Fruit fly (Drosophila melanogaster) whole organism, embryonic: Measurements from ENCODE around the gene CG31898.

Source experiments
- CG10274 ChIP-seq: fragments of 200-800 bp; sonication (Bioruptor generic); optimal IDR thresholded peaks from 3 replicates; lab custom pipeline; 2017; ENCODE audit warnings: missing biosample characterization, mild to moderate bottlenecking, missing genetic modification characterization
- CG10543 ChIP-seq: fragments of 200-800 bp; sonication (Bioruptor generic); optimal IDR thresholded peaks from 3 replicates; lab custom pipeline; 2017; ENCODE audit warnings: missing biosample characterization, mild to moderate bottlenecking, missing genetic modification characterization, moderate library complexity
- CG11723 ChIP-seq: fragments of 200-800 bp; sonication (Bioruptor generic); optimal IDR thresholded peaks from 2 replicates; lab custom pipeline; 2017; ENCODE audit warnings: missing biosample characterization, mild to moderate bottlenecking, missing genetic modification characterization
- CG13775 ChIP-seq: fragments of 200-800 bp; sonication (Bioruptor generic); optimal IDR thresholded peaks from 3 replicates; lab custom pipeline; 2017; ENCODE audit warnings: missing biosample characterization, mild to moderate bottlenecking, missing genetic modification characterization
- CG14014 ChIP-seq: fragments of 200-800 bp; sonication (Bioruptor generic); IDR thresholded peaks from 2 replicates; pipeline ENCODE4 v1.3.6; 2022; ENCODE audit warnings: missing biosample characterization, missing genetic modification characterization
- CG16779 ChIP-seq: fragments of 200-800 bp; sonication (Bioruptor generic); IDR thresholded peaks from 2 replicates; pipeline ENCODE4 v1.3.6; 2022; ENCODE audit warnings: missing biosample characterization, missing genetic modification characterization
- CG17568 ChIP-seq: fragments of 200-800 bp; sonication (Bioruptor generic); optimal IDR thresholded peaks from 2 replicates; lab custom pipeline; 2018; ENCODE audit warnings: missing biosample characterization, mild to moderate bottlenecking, missing genetic modification characterization, moderate library complexity
- CG18262 ChIP-seq: fragments of 200-800 bp; optimal IDR thresholded peaks from 3 replicates; lab custom pipeline; 2019; ENCODE audit warnings: missing biosample characterization, mild to moderate bottlenecking, missing genetic modification characterization, moderate library complexity
- CG30431 ChIP-seq: fragments of 200-800 bp; sonication (Bioruptor generic); optimal IDR thresholded peaks from 2 replicates; lab custom pipeline; 2017; ENCODE audit warnings: missing biosample characterization, missing genetic modification characterization
- CG32772 ChIP-seq: fragments of 200-800 bp; sonication (Bioruptor generic); IDR thresholded peaks from 2 replicates; pipeline ENCODE4 v1.3.6; 2022; ENCODE audit warnings: missing biosample characterization, missing genetic modification characterization
- CG3407 ChIP-seq: fragments of 200-800 bp; sonication (Bioruptor generic); optimal IDR thresholded peaks from 2 replicates; lab custom pipeline; 2018; ENCODE audit warnings: missing biosample characterization, mild to moderate bottlenecking, missing genetic modification characterization
- CG3995 ChIP-seq: fragments of 200-800 bp; sonication (Bioruptor generic); optimal IDR thresholded peaks from 3 replicates; lab custom pipeline; 2016; ENCODE audit warnings: missing biosample characterization, missing genetic modification characterization
- CG4707 ChIP-seq: fragments of 200-800 bp; sonication (Bioruptor generic); optimal IDR thresholded peaks from 2 replicates; lab custom pipeline; 2018; ENCODE audit warnings: missing biosample characterization, mild to moderate bottlenecking, missing genetic modification characterization, moderate library complexity
- CG5245 ChIP-seq: fragments of 200-800 bp; sonication (Bioruptor generic); optimal IDR thresholded peaks from 3 replicates; lab custom pipeline; 2016; ENCODE audit warnings: missing biosample characterization, missing genetic modification characterization
- CG7963 ChIP-seq: fragments of 200-800 bp; sonication (Bioruptor generic); IDR thresholded peaks from 3 replicates; pipeline ENCODE4 v1.3.6; 2022; ENCODE audit warnings: missing biosample characterization, missing genetic modification characterization; ENCODE audit not compliant: partially characterized antibody
- CG8281 ChIP-seq: fragments of 200-800 bp; sonication (Bioruptor generic); optimal IDR thresholded peaks from 2 replicates; lab custom pipeline; 2018; ENCODE audit warnings: missing biosample characterization, mild to moderate bottlenecking, missing genetic modification characterization, moderate library complexity
- CG8944 ChIP-seq: fragments of 200-800 bp; sonication (Bioruptor generic); optimal IDR thresholded peaks from 3 replicates; lab custom pipeline; 2016; ENCODE audit warnings: missing biosample characterization, missing genetic modification characterization
- CTCF ChIP-seq: fragments of 200-800 bp; sonication (Bioruptor generic); optimal IDR thresholded peaks from 2 replicates; lab custom pipeline; 2017; ENCODE audit warnings: missing biosample characterization, mild to moderate bottlenecking, missing genetic modification characterization, moderate library complexity
- Deaf1 ChIP-seq: fragments of 200-800 bp; optimal IDR thresholded peaks from 3 replicates; lab custom pipeline; 2019; ENCODE audit warnings: missing biosample characterization, mild to moderate bottlenecking, missing genetic modification characterization, moderate library complexity
- Elba2 ChIP-seq: fragments of 200-800 bp; sonication (Bioruptor generic); optimal IDR thresholded peaks from 3 replicates; lab custom pipeline; 2016; ENCODE audit warnings: missing biosample characterization, missing genetic modification characterization
- Ets65A ChIP-seq: fragments of 200-800 bp; sonication (Bioruptor generic); peaks from one replicate; lab custom pipeline; 2016; ENCODE audit warnings: missing biosample characterization, missing genetic modification characterization
- Hey ChIP-seq: fragments of 200-800 bp; sonication (Bioruptor generic); optimal IDR thresholded peaks from 3 replicates; lab custom pipeline; 2018; ENCODE audit warnings: missing biosample characterization, mild to moderate bottlenecking, missing genetic modification characterization
- HmgZ ChIP-seq: fragments of 200-800 bp; sonication (Bioruptor generic); optimal IDR thresholded peaks from 2 replicates; lab custom pipeline; 2018; ENCODE audit warnings: missing biosample characterization, mild to moderate bottlenecking, missing genetic modification characterization
- Med ChIP-seq: fragments of 200-800 bp; sonication (Bioruptor generic); peaks from one replicate; lab custom pipeline; 2016; ENCODE audit warnings: missing biosample characterization, missing genetic modification characterization, mild to moderate bottlenecking, inconsistent platforms, moderate library complexity
- Nf-YA ChIP-seq: fragments of 200-800 bp; sonication (Bioruptor generic); IDR thresholded peaks from 2 replicates; pipeline ENCODE4 v1.3.6; 2022; ENCODE audit warnings: missing biosample characterization, missing genetic modification characterization
- Nf-YB ChIP-seq: fragments of 200-800 bp; sonication (Bioruptor generic); optimal IDR thresholded peaks from 3 replicates; lab custom pipeline; 2019; ENCODE audit warnings: missing biosample characterization, mild to moderate bottlenecking, missing genetic modification characterization, moderate library complexity
- Oli ChIP-seq: fragments of 200-800 bp; sonication (Bioruptor generic); optimal IDR thresholded peaks from 2 replicates; lab custom pipeline; 2018; ENCODE audit warnings: missing biosample characterization, mild to moderate bottlenecking, missing genetic modification characterization, moderate library complexity
- Ravus ChIP-seq: fragments of 200-800 bp; sonication (Bioruptor generic); IDR thresholded peaks from 2 replicates; pipeline ENCODE4 v1.3.6; 2022; ENCODE audit warnings: missing biosample characterization, missing genetic modification characterization
- bowl ChIP-seq: fragments of 200-800 bp; sonication (Bioruptor generic); IDR thresholded peaks from 2 replicates; pipeline ENCODE4 v1.3.6; 2022; ENCODE audit warnings: missing biosample characterization, missing genetic modification characterization
- caup ChIP-seq: fragments of 200-800 bp; sonication (Bioruptor generic); optimal IDR thresholded peaks from 3 replicates; lab custom pipeline; 2017; ENCODE audit warnings: missing biosample characterization, mild to moderate bottlenecking, missing genetic modification characterization, moderate library complexity; ENCODE audit not compliant: severe bottlenecking
- dpn ChIP-seq, 2 experiments: fragments of 200-800 bp; sonication (Bioruptor generic); optimal IDR thresholded peaks; 3 replicates each; lab custom pipeline; 2016; ENCODE audit warnings: missing biosample characterization in 2 of 2, missing genetic modification characterization in 2 of 2
- eyg ChIP-seq: fragments of 200-800 bp; sonication (Bioruptor generic); optimal IDR thresholded peaks from 3 replicates; lab custom pipeline; 2016; ENCODE audit warnings: missing biosample characterization, missing genetic modification characterization
- fd96Cb ChIP-seq: fragments of 200-800 bp; sonication (Bioruptor generic); optimal IDR thresholded peaks from 2 replicates; lab custom pipeline; 2018; ENCODE audit warnings: missing biosample characterization, mild to moderate bottlenecking, missing genetic modification characterization, moderate library complexity
- gce ChIP-seq: fragments of 200-800 bp; sonication (Bioruptor generic); IDR thresholded peaks from 3 replicates; pipeline ENCODE4 v1.3.6; 2022; ENCODE audit warnings: missing biosample characterization, missing genetic modification characterization
- gem ChIP-seq: fragments of 200-800 bp; sonication (Bioruptor generic); optimal IDR thresholded peaks from 2 replicates; lab custom pipeline; 2019; ENCODE audit warnings: missing biosample characterization, mild to moderate bottlenecking, missing genetic modification characterization, moderate library complexity
- ham ChIP-seq: fragments of 200-800 bp; sonication (Bioruptor generic); IDR thresholded peaks from 2 replicates; pipeline ENCODE4 v1.3.6; 2022; ENCODE audit warnings: missing biosample characterization, missing genetic modification characterization
- kni ChIP-seq: fragments of 200-800 bp; sonication (Bioruptor generic); optimal IDR thresholded peaks from 3 replicates; lab custom pipeline; 2017; ENCODE audit warnings: mild to moderate bottlenecking, missing biosample characterization, missing genetic modification reagents, missing genetic modification characterization
- luna ChIP-seq: fragments of 200-800 bp; sonication (Bioruptor generic); optimal IDR thresholded peaks from 2 replicates; lab custom pipeline; 2016; ENCODE audit warnings: missing biosample characterization, missing genetic modification characterization
- nmo ChIP-seq: fragments of 200-800 bp; sonication (Bioruptor generic); optimal IDR thresholded peaks from 2 replicates; lab custom pipeline; 2018; ENCODE audit warnings: missing biosample characterization, mild to moderate bottlenecking, missing genetic modification characterization, moderate library complexity
- otp ChIP-seq: fragments of 200-800 bp; sonication (Bioruptor generic); IDR thresholded peaks from 3 replicates; pipeline ENCODE4, ENCODE4 v1.3.6; 2022; ENCODE audit warnings: missing biosample characterization, missing genetic modification characterization
- peb ChIP-seq: fragments of 200-800 bp; sonication (Bioruptor generic); IDR thresholded peaks from 2 replicates; pipeline ENCODE4 v1.3.6; 2022; ENCODE audit warnings: missing biosample characterization, missing genetic modification characterization
- prd ChIP-seq, 3 experiments: fragments of >200 bp in 2 of 3; fragments of 200-800 bp in 1 of 3; sonication (Bioruptor generic) in 1 of 3; optimal IDR thresholded peaks in 2 of 3; IDR thresholded peaks in 1 of 3; 2 replicates in 2 of 3; 3 replicates in 1 of 3; pipeline versions ENCODE4 v1.3.6 to Lab custom; 2017 to 2022; ENCODE audit warnings: missing biosample characterization in 1 of 3, missing genetic modification characterization in 1 of 3
- pzg ChIP-seq: fragments of 200-800 bp; sonication (Bioruptor generic); optimal IDR thresholded peaks from 3 replicates; lab custom pipeline; 2018; ENCODE audit warnings: missing biosample characterization, mild to moderate bottlenecking, missing genetic modification characterization, moderate library complexity
- repo ChIP-seq: fragments of 200-800 bp; sonication (Bioruptor generic); optimal IDR thresholded peaks from 2 replicates; lab custom pipeline; 2016; ENCODE audit warnings: missing biosample characterization, missing genetic modification characterization
- scrt ChIP-seq: fragments of 200-800 bp; sonication (Bioruptor generic); optimal IDR thresholded peaks from 2 replicates; lab custom pipeline; 2018; ENCODE audit warnings: missing biosample characterization, mild to moderate bottlenecking, missing genetic modification characterization, moderate library complexity
- sens ChIP-seq: fragments of 200-800 bp; sonication (Bioruptor generic); peaks from one replicate; lab custom pipeline; 2016; ENCODE audit warnings: missing biosample characterization, missing genetic modification characterization
- tna ChIP-seq: fragments of 200-800 bp; sonication (Bioruptor generic); IDR thresholded peaks from 2 replicates; pipeline ENCODE4 v1.3.6; 2022; ENCODE audit warnings: missing biosample characterization, missing genetic modification characterization; ENCODE audit not compliant: partially characterized antibody
- z ChIP-seq: fragments of 200-800 bp; sonication (Bioruptor generic); IDR thresholded peaks from 3 replicates; pipeline ENCODE4 v1.3.6; 2022; ENCODE audit warnings: missing biosample characterization, missing genetic modification characterization

CG31898 gene

DNA sequence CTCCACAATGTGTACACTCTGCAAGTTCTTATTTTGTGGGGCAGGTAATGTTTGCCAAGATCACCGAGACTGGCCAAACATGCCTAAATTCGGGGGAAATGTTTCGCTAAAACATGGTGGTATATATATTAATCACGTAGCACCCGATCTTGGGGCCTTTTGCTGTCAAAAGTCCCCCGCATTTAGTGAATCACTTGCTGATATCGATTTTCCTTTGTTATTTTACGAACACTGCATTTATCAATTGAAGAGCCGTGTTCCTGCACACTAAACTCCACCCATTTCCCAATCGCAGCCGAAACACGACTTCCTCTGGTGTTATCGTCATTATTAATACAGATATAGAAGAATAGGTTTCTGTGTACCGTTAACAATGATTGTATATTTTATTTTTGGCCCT lies 21.5 kb downstream of the CG31898 start:
- TF ChIP-seq scrt (GFP tag; lab: Kevin White, UChicago) = no peak
- TF ChIP-seq repo (GFP tag; lab: Kevin White, UChicago) = no peak
- no peak for TF ChIP-seq CG7963 (GFP tag; lab: Robert Waterston, UW)
- peak; percentile 58 for TF ChIP-seq kni (GFP tag; lab: Kevin White, UChicago)
- peak; percentile 44 for TF ChIP-seq sens (GFP tag; lab: Kevin White, UChicago)
- TF ChIP-seq, all 482 proteins: peak for 2

DNA sequence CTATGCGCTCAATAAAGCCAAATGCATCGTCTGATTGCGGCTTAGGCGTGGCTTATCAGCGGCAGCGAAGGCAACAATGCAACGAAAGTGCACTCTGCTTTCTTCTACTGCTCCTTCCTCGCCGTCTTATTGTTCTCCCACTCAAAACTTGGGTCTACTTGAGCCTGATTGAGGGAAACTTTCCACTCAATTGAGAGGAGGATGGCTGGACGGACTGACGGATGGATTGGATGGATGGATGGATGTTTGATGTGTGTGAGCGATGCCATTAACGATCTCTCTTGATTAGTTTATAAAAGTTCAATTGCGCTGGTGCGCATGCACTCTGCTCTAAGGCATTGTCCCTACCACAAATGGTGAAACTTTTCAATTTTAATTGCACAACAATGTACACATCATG lies 22.8 kb downstream of the CG31898 start:
- TF ChIP-seq ham (GFP tag; lab: Robert Waterston, UW) (no peak), CG3995 (GFP tag; lab: Kevin White, UChicago) (no peak), CG17568 (GFP tag; lab: Kevin White, UChicago) (no peak), prd (optimal IDR thresholded peaks at IDR 0.05; lab: Kevin White, UChicago) (no peak), prd (GFP tag; IDR thresholded peaks at IDR 0.05; lab: Robert Waterston, UW) (no peak), Deaf1 (no peak), dpn (GFP tag; optimal IDR thresholded peaks at IDR 0.05; lab: Kevin White, UChicago) (no peak), CG10543 (GFP tag; lab: Kevin White, UChicago) (no peak), nmo (GFP tag; lab: Kevin White, UChicago) (no peak), Med (peak; percentile 27), z (GFP tag; lab: Robert Waterston, UW) (peak; percentile 79), CG8281 (tag; lab: Kevin White, UChicago) (peak; percentile 98), Hey (tag; lab: Kevin White, UChicago) (no peak), eyg (GFP tag; lab: Kevin White, UChicago) (no peak), Ets65A (GFP tag; lab: Kevin White, UChicago) (peak; percentile 3), fd96Cb (no peak), CG16779 (GFP tag; lab: Robert Waterston, UW) (no peak), pzg (no peak), HmgZ (tag; lab: Kevin White, UChicago) (no peak)
- TF ChIP-seq, all 482 proteins: peak for 4

DNA sequence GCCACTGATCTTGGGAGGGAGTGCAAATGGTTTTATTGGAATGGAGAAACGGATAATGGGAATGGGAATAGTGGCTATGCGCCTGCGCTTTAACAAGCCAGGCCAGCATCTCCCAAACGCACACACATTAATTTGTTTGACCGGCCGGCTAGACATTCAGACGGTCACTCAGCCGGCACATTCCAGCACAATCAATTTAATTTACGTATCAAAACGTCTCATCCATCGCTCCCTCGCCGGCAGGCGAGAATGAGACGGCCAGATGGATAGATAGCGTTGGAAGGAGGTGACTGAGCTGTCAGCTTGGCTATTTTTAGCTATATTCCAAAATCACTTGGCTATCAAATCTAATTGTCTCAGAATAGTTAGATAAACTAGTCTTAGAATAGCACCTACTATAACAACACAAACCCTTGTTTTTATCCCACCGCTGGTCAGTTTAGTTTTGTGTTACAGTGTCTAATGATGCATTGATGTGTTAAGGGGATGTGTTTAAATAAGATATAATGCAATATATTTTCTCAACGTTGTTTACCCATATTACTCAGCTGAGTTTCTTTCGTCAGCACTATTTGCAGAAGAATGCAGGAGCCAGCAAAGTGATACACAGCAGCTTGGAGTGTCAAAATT lies 23.4 kb downstream of the CG31898 start:
- TF ChIP-seq CTCF (GFP tag; lab: Kevin White, UChicago) (no peak), otp (GFP tag; lab: Robert Waterston, UW) (no peak), CG10274 (GFP tag; lab: Kevin White, UChicago) (no peak), Ravus (no peak), CG13775 (GFP tag; lab: Kevin White, UChicago) (no peak), CG18262 (tag; lab: Kevin White, UChicago) (peak; percentile 42), CG16779 (GFP tag; lab: Robert Waterston, UW) (no peak), CG4707 (peak; percentile 45), CG11723 (no peak), Oli (no peak), luna (GFP tag; lab: Kevin White, UChicago) (no peak), bowl (GFP tag; lab: Robert Waterston, UW) (no peak), CG5245 (GFP tag; lab: Kevin White, UChicago) (no peak), Nf-YB (no peak), Nf-YA (GFP tag; lab: Robert Waterston, UW) (no peak), gce (GFP tag; lab: Robert Waterston, UW) (no peak), CG30431 (GFP tag; lab: Kevin White, UChicago) (no peak), Elba2 (GFP tag; lab: Kevin White, UChicago) (no peak), ham (GFP tag; lab: Robert Waterston, UW) (no peak), CG32772 (no peak), peb (GFP tag; lab: Robert Waterston, UW) (no peak), tna (GFP tag; lab: Robert Waterston, UW) (no peak), CG3407 (GFP tag; lab: Kevin White, UChicago) (peak; percentile 24), CG14014 (GFP tag; lab: Robert Waterston, UW) (no peak), CG8944 (GFP tag; lab: Kevin White, UChicago) (no peak), repo (GFP tag; lab: Kevin White, UChicago) (no peak), caup (GFP tag; lab: Kevin White, UChicago) (no peak), gem (tag; lab: Kevin White, UChicago) (peak; percentile 36)
